Fruit fly (Drosophila melanogaster): ENCODE measurements around the gene CG14374.

CG14374 gene

DNA sequence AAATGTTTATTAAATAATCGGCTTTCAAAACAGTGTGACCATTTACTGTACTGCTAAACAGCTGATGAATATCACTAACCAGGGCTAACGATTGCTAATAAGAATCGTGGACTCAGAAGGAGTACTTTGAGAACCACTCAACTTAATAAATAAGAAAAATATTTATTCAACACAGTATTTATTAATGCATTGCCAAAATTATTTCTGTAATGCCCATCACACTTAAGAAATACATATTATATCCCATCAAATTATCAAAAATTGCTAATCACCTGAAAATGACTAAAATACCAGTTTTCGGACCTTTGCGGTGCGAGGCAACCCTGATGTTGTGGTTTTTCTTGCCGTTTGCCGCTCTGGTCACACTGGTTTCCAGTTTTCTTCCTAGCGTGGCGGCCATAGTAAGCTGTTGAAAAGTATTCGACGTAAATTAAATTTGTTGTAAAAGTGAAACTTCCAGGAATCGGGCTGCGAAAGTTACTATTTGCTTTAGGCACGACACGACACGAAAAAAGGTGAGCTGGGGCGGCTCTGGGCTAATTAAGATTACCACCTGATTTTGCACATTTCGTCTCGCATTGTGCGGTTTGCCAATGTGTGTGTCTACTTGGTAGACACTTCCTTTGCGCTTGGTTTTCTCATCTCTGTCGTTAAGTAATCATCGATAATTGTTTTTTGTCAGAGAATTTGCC lies 15.1 kb downstream of the CG14374 start, which contains the start of the genes mRpS21 and Droj2 (continued):
- TF ChIP-seq ind (GFP tag; optimal IDR thresholded peaks at IDR 0.05): peak; percentile 63
- TF ChIP-seq Lhr (GFP tag; optimal IDR thresholded peaks at IDR 0.05): peak; percentile 71
- TF ChIP-seq CG10431 (GFP tag; optimal IDR thresholded peaks at IDR 0.05): peak; percentile 29
- TF ChIP-seq fd102C (GFP tag; optimal IDR thresholded peaks at IDR 0.05): no peak
- no peak for TF ChIP-seq CG32772 (GFP tag; IDR thresholded peaks at IDR 0.05)
- peak; percentile 43 for TF ChIP-seq CG4617 (GFP tag; optimal IDR thresholded peaks at IDR 0.05; ENCODE audit: borderline replicate concordance)
- peak; percentile 36 for TF ChIP-seq CG4424 (GFP tag; optimal IDR thresholded peaks at IDR 0.05)
- TF ChIP-seq toy (GFP tag; IDR thresholded peaks at IDR 0.05): no peak
- TF ChIP-seq prd (optimal IDR thresholded peaks at IDR 0.05): no peak
- TF ChIP-seq prd (GFP tag; IDR thresholded peaks at IDR 0.05): peak; percentile 61
- peak; percentile 62 for TF ChIP-seq zfh2 (GFP tag; optimal IDR thresholded peaks at IDR 0.05)
- TF ChIP-seq pita (GFP tag; optimal IDR thresholded peaks at IDR 0.05): no peak
- peak; percentile 81 for TF ChIP-seq CG3847 (GFP tag; IDR thresholded peaks at IDR 0.05)
- no peak for TF ChIP-seq CG7357 (GFP tag; IDR thresholded peaks at IDR 0.05)
- no peak for TF ChIP-seq cato (GFP tag; optimal IDR thresholded peaks at IDR 0.05; ENCODE audit: borderline replicate concordance)
- TF ChIP-seq shn (GFP tag; optimal IDR thresholded peaks at IDR 0.05): no peak
- peak; percentile 89 for TF ChIP-seq pzg (GFP tag; optimal IDR thresholded peaks at IDR 0.05)
- no peak for TF ChIP-seq Poxn (GFP tag; IDR thresholded peaks at IDR 0.05)
- no peak for TF ChIP-seq Adf1 (GFP tag; IDR thresholded peaks at IDR 0.05)
- TF ChIP-seq E2f2 (GFP tag; IDR thresholded peaks at IDR 0.05): peak; percentile 42; the same call in 1 of the 2 replicates
- peak; percentile 29 for TF ChIP-seq Jarid2 (GFP tag; optimal IDR thresholded peaks at IDR 0.05)
- peak; percentile 49 for TF ChIP-seq HLH54F (GFP tag; optimal IDR thresholded peaks at IDR 0.05)
- peak; percentile 42 to 51 for TF ChIP-seq Hr51 (GFP tag; optimal IDR thresholded peaks at IDR 0.05)
- no peak for TF ChIP-seq abd-A (tag; optimal IDR thresholded peaks at IDR 0.05)
- no peak for TF ChIP-seq HLHmδ (GFP tag; optimal IDR thresholded peaks at IDR 0.05)
- 0 out of 3 replicates have a peak, but pooled peaks have one; percentile 32 for TF ChIP-seq CG11456 (GFP tag; IDR thresholded peaks at IDR 0.05)
- TF ChIP-seq Ptx1 (GFP tag; IDR thresholded peaks at IDR 0.05): peak; percentile 37; the same call in 1 of the 2 replicates
- TF ChIP-seq esg (GFP tag; conservative IDR thresholded peaks at IDR 0.05): peak; percentile 23; the same call in 1 of the 2 replicates
- TF ChIP-seq CG12071 (GFP tag; optimal IDR thresholded peaks at IDR 0.05): no peak
- peak; percentile 47 for TF ChIP-seq Fer3 (tag; optimal IDR thresholded peaks at IDR 0.05)
- TF ChIP-seq Usf (GFP tag; optimal IDR thresholded peaks at IDR 0.05): no peak
- no peak for TF ChIP-seq Hr78 (GFP tag; optimal IDR thresholded peaks at IDR 0.05)
- TF ChIP-seq h (optimal IDR thresholded peaks at IDR 0.05): no peak
- TF ChIP-seq CG6175 (GFP tag; IDR thresholded peaks at IDR 0.05): no peak
- TF ChIP-seq CG8478 (optimal IDR thresholded peaks at IDR 0.05): no peak
- TF ChIP-seq CG13775 (GFP tag; optimal IDR thresholded peaks at IDR 0.05): peak; percentile 56
- TF ChIP-seq CG18011 (GFP tag; optimal IDR thresholded peaks at IDR 0.05): no peak
- no peak for TF ChIP-seq Atf-2 (GFP tag; optimal IDR thresholded peaks at IDR 0.05)
- no peak for TF ChIP-seq Rx (GFP tag; IDR thresholded peaks at IDR 0.05)
- peak; percentile 37 for TF ChIP-seq Dp (GFP tag; optimal IDR thresholded peaks at IDR 0.05)
- TF ChIP-seq GATAe (GFP tag; conservative IDR thresholded peaks at IDR 0.05): no peak
- no peak for TF ChIP-seq hb (GFP tag; IDR thresholded peaks at IDR 0.05; ENCODE audit: partially characterized antibody)
- TF ChIP-seq Ada2b (GFP tag; IDR thresholded peaks at IDR 0.05): no peak
- TF ChIP-seq CG17359 (tag; optimal IDR thresholded peaks at IDR 0.05): peak; percentile 9
- TF ChIP-seq Ets65A (GFP tag): peak; percentile 93
- TF ChIP-seq Atf3 (GFP tag; optimal IDR thresholded peaks at IDR 0.05): no peak
- peak; percentile 87 for TF ChIP-seq CG14710 (tag; optimal IDR thresholded peaks at IDR 0.05)
- TF ChIP-seq CG6272 (GFP tag; IDR thresholded peaks at IDR 0.05): peak; percentile 30; the same call in 1 of the 2 replicates
- TF ChIP-seq Spps (tag; optimal IDR thresholded peaks at IDR 0.05): no peak
- TF ChIP-seq kay (GFP tag; optimal IDR thresholded peaks at IDR 0.05): peak; percentile 12
- TF ChIP-seq gcm2 (GFP tag; optimal IDR thresholded peaks at IDR 0.05): no peak

All from whole organism, embryonic.